Fruit fly (Drosophila melanogaster): ENCODE results near the gene Bre1.
A peak's percentile ranks its signal among the peaks of the same experiment; 100 is the strongest.

Bre1 gene

dm6 chr3L:5793967-5794366, at the start of gene Bre1 (continued):
- TF ChIP-seq inv (GFP tag; IDR thresholded peaks at IDR 0.05; ENCODE audit: partially characterized antibody): peak; percentile 41; the same call in 1 of the 2 replicates
- TF ChIP-seq CG17829 (tag; optimal IDR thresholded peaks at IDR 0.05): peak; percentile 38
- peak in 1 of 3 experiments; percentile 50 for TF ChIP-seq Stat92E (GFP tag; optimal IDR thresholded peaks at IDR 0.05)
- TF ChIP-seq CG12391 (tag; optimal IDR thresholded peaks at IDR 0.05): peak; percentile 4
- peak; percentile 83 for TF ChIP-seq sens (GFP tag)
- TF ChIP-seq CG34422 (GFP tag; IDR thresholded peaks at IDR 0.05): peak; percentile 33; the same call in 1 of the 3 replicates
- peak; percentile 98 for TF ChIP-seq pzg (GFP tag; optimal IDR thresholded peaks at IDR 0.05)
- peak; percentile 52 for TF ChIP-seq nerfin-2 (GFP tag; IDR thresholded peaks at IDR 0.05; ENCODE audit: partially characterized antibody)
- TF ChIP-seq CG2116 (GFP tag; optimal IDR thresholded peaks at IDR 0.05): peak; percentile 87
- TF ChIP-seq CG1792 (GFP tag; optimal IDR thresholded peaks at IDR 0.05): peak; percentile 1
- peak; percentile 44; the same call in 1 of the 2 replicates for TF ChIP-seq CG2129 (GFP tag; IDR thresholded peaks at IDR 0.05; ENCODE audit: partially characterized antibody)
- peak; percentile 51; the same call in 1 of the 2 replicates for TF ChIP-seq klu (GFP tag; IDR thresholded peaks at IDR 0.05)
- peak; percentile 34; the same call in 1 of the 2 replicates for TF ChIP-seq CG42726 (GFP tag; IDR thresholded peaks at IDR 0.05; ENCODE audit: partially characterized antibody)
- TF ChIP-seq Nf-YA (GFP tag; IDR thresholded peaks at IDR 0.05): no peak
- TF ChIP-seq HLH3B (GFP tag; IDR thresholded peaks at IDR 0.05): no peak
- no peak for TF ChIP-seq CG14014 (GFP tag; IDR thresholded peaks at IDR 0.05)
- TF ChIP-seq zen (tag; optimal IDR thresholded peaks at IDR 0.05): peak; percentile 32
- peak; percentile 58 for TF ChIP-seq HLH4C (GFP tag; IDR thresholded peaks at IDR 0.05; ENCODE audit: partially characterized antibody)
- no peak for TF ChIP-seq GATAe (GFP tag; conservative IDR thresholded peaks at IDR 0.05)
- TF ChIP-seq her (GFP tag; optimal IDR thresholded peaks at IDR 0.05): peak; percentile 99
- no peak for TF ChIP-seq Atf6 (GFP tag; IDR thresholded peaks at IDR 0.05)
- TF ChIP-seq zf30C (GFP tag; optimal IDR thresholded peaks at IDR 0.05): no peak
- TF ChIP-seq CG10267 (tag; optimal IDR thresholded peaks at IDR 0.05): peak; percentile 71
- TF ChIP-seq vnd (GFP tag; IDR thresholded peaks at IDR 0.05; ENCODE audit: partially characterized antibody): peak; percentile 55; the same call in 1 of the 3 replicates
- TF ChIP-seq phol (tag; optimal IDR thresholded peaks at IDR 0.05): peak; percentile 72
- TF ChIP-seq Fer1 (GFP tag; optimal IDR thresholded peaks at IDR 0.05): peak; percentile 34
- TF ChIP-seq sna (GFP tag; IDR thresholded peaks at IDR 0.05; ENCODE audit: partially characterized antibody): peak; percentile 76; the same call in 1 of the 2 replicates
- TF ChIP-seq Myb (GFP tag; optimal IDR thresholded peaks at IDR 0.05): peak; percentile 31
- no peak for TF ChIP-seq CG6683 (GFP tag; optimal IDR thresholded peaks at IDR 0.05)
- peak; percentile 74 for TF ChIP-seq Sin3A (optimal IDR thresholded peaks at IDR 0.05)
- peak; percentile 87 for TF ChIP-seq CG13287 (GFP tag; IDR thresholded peaks at IDR 0.05; ENCODE audit: partially characterized antibody)
- no peak for TF ChIP-seq Hr78 (GFP tag; optimal IDR thresholded peaks at IDR 0.05)
- TF ChIP-seq CG11696 (GFP tag; IDR thresholded peaks at IDR 0.05): no peak
- TF ChIP-seq CG34224 (GFP tag; IDR thresholded peaks at IDR 0.05; ENCODE audit: partially characterized antibody): peak; percentile 83
- TF ChIP-seq nau (GFP tag; optimal IDR thresholded peaks at IDR 0.05): no peak
- TF ChIP-seq bbx (GFP tag; IDR thresholded peaks at IDR 0.05; ENCODE audit: partially characterized antibody): peak; percentile 85
- peak; percentile 29 for TF ChIP-seq CG2712 (tag; optimal IDR thresholded peaks at IDR 0.05)
- TF ChIP-seq stwl (tag; optimal IDR thresholded peaks at IDR 0.05): peak; percentile 78
- TF ChIP-seq ham (GFP tag; IDR thresholded peaks at IDR 0.05): no peak
- 0 out of 3 replicates have a peak, but pooled peaks have one; percentile 15 for TF ChIP-seq Dbx (GFP tag; IDR thresholded peaks at IDR 0.05)
- no peak for TF ChIP-seq az2 (GFP tag; optimal IDR thresholded peaks at IDR 0.05)
- peak; percentile 97 for TF ChIP-seq E2f2 (GFP tag; IDR thresholded peaks at IDR 0.05)
- peak; percentile 8 for TF ChIP-seq p53 (GFP tag; optimal IDR thresholded peaks at IDR 0.05)
- TF ChIP-seq BEAF-32 (GFP tag; optimal IDR thresholded peaks at IDR 0.05): peak; percentile 84
- peak; percentile 82 for TF ChIP-seq trem (tag; optimal IDR thresholded peaks at IDR 0.05)
- TF ChIP-seq Nf-YC (tag; optimal IDR thresholded peaks at IDR 0.05): peak; percentile 3
- TF ChIP-seq unc-4 (GFP tag; IDR thresholded peaks at IDR 0.05; ENCODE audit: partially characterized antibody): peak; percentile 80; the same call in 1 of the 2 replicates
- TF ChIP-seq MBD-R2 (GFP tag; IDR thresholded peaks at IDR 0.05): peak; percentile 82
- TF ChIP-seq CG9817 (tag; optimal IDR thresholded peaks at IDR 0.05): no peak

Data from whole organism, embryonic.